Fruit fly (Drosophila melanogaster): ENCODE results near the gene CG15922.

DNA sequence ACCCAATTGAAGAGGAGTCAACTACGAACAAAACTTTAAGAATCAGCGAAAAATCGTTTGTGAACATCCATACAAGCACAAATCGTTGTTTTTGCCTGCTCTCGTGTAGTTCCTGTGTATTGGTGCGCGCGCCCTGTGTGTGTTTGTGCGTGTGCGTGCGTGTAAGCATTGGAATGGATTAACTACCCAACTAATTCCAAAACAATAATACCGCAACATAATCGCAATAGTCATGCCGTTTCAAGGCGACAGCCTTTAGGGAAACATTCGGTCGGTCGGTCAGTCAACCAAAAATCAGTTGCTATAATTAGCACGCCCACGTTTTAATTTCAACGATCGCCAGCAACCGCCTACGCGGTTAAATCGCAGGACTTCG, 33.4 kb upstream of the CG15922 start:
- TF ChIP-seq CG8478 (optimal IDR thresholded peaks at IDR 0.05) (no peak), CTCF (optimal IDR thresholded peaks at IDR 0.05) (no peak)
